Fruit fly (Drosophila melanogaster) whole organism, embryonic: ENCODE data around the gene CG46439.
A peak's percentile ranks its signal among the peaks of the same experiment; 100 is the strongest.

Experiments
- Asciz ChIP-seq: fragments of 200-800 bp; sonication (Bioruptor generic); optimal IDR thresholded peaks from 2 replicates; lab custom pipeline; 2017; ENCODE audit warnings: missing biosample characterization, mild to moderate bottlenecking, missing genetic modification characterization, missing genetic modification reagents
- Atf-2 ChIP-seq: fragments of 200-800 bp; sonication (Bioruptor generic); optimal IDR thresholded peaks from 2 replicates; lab custom pipeline; 2016; ENCODE audit warnings: missing biosample characterization, missing genetic modification characterization
- CG10366 ChIP-seq: fragments of 200-800 bp; sonication (Bioruptor generic); IDR thresholded peaks from 2 replicates; pipeline ENCODE4 v1.3.6; 2022; ENCODE audit warnings: missing biosample characterization, missing genetic modification characterization
- CG11247 ChIP-seq: fragments of 200-800 bp; sonication (Bioruptor generic); IDR thresholded peaks from 2 replicates; pipeline ENCODE4 v1.3.6; 2022; ENCODE audit warnings: missing biosample characterization, missing genetic modification characterization
- CG12744 ChIP-seq: fragments of 200-800 bp; sonication (Bioruptor generic); optimal IDR thresholded peaks from 2 replicates; lab custom pipeline; 2016; ENCODE audit warnings: missing biosample characterization, missing genetic modification characterization
- CG13624 ChIP-seq: fragments of 200-800 bp; sonication (Bioruptor generic); optimal IDR thresholded peaks from 2 replicates; lab custom pipeline; 2016; ENCODE audit warnings: missing biosample characterization, missing genetic modification characterization
- CG14860 ChIP-seq: fragments of 200-800 bp; sonication (Bioruptor generic); IDR thresholded peaks from 3 replicates; pipeline ENCODE4 v1.3.6; 2022; ENCODE audit warnings: missing biosample characterization, missing genetic modification characterization; ENCODE audit not compliant: partially characterized antibody
- CG15073 ChIP-seq: fragments of 200-800 bp; sonication (Bioruptor generic); optimal IDR thresholded peaks from 2 replicates; lab custom pipeline; 2016; ENCODE audit warnings: missing biosample characterization, missing genetic modification characterization
- CG17568 ChIP-seq: fragments of 200-800 bp; sonication (Bioruptor generic); optimal IDR thresholded peaks from 2 replicates; lab custom pipeline; 2018; ENCODE audit warnings: missing biosample characterization, mild to moderate bottlenecking, missing genetic modification characterization, moderate library complexity
- CG1792 ChIP-seq: fragments of 200-800 bp; sonication (Bioruptor generic); optimal IDR thresholded peaks from 2 replicates; lab custom pipeline; 2016; ENCODE audit warnings: missing biosample characterization, missing genetic modification characterization
- CG18262 ChIP-seq: fragments of 200-800 bp; optimal IDR thresholded peaks from 3 replicates; lab custom pipeline; 2019; ENCODE audit warnings: missing biosample characterization, mild to moderate bottlenecking, missing genetic modification characterization, moderate library complexity
- CG1832 ChIP-seq: fragments of 200-800 bp; sonication (Bioruptor generic); optimal IDR thresholded peaks from 2 replicates; lab custom pipeline; 2017; ENCODE audit warnings: missing biosample characterization, mild to moderate bottlenecking, missing genetic modification characterization, inconsistent platforms
- CG4282 ChIP-seq: fragments of 200-800 bp; sonication (Bioruptor generic); optimal IDR thresholded peaks from 2 replicates; lab custom pipeline; 2016; ENCODE audit warnings: missing biosample characterization, missing genetic modification characterization
- CG6654 ChIP-seq: fragments of 200-800 bp; sonication (Bioruptor generic); optimal IDR thresholded peaks from 2 replicates; lab custom pipeline; 2017; ENCODE audit warnings: missing biosample characterization, mild to moderate bottlenecking, missing genetic modification characterization
- CG7357 ChIP-seq: fragments of 200-800 bp; sonication (Bioruptor generic); IDR thresholded peaks from 3 replicates; pipeline ENCODE4 v1.3.6; 2022; ENCODE audit warnings: missing biosample characterization, missing genetic modification characterization
- CTCF ChIP-seq: fragments of 200-800 bp; sonication (Bioruptor generic); optimal IDR thresholded peaks from 2 replicates; lab custom pipeline; 2017; ENCODE audit warnings: missing biosample characterization, mild to moderate bottlenecking, missing genetic modification characterization, moderate library complexity
- D19B ChIP-seq: fragments of 200-800 bp; sonication (Bioruptor generic); optimal IDR thresholded peaks from 2 replicates; lab custom pipeline; 2017; ENCODE audit warnings: missing biosample characterization, mild to moderate bottlenecking, missing genetic modification characterization
- Dfd ChIP-seq, 2 experiments: fragments of >200 bp; optimal IDR thresholded peaks; 2 replicates each; lab custom pipeline; 2017; ENCODE audit warnings: missing biosample characterization in 2 of 2, missing genetic modification characterization in 2 of 2
- Drgx ChIP-seq: fragments of 200-800 bp; sonication (Bioruptor generic); IDR thresholded peaks from 2 replicates; pipeline ENCODE4 v1.3.6; 2022; ENCODE audit warnings: missing biosample characterization, missing genetic modification characterization
- Hr78 ChIP-seq, 2 experiments: fragments of 200-800 bp in 1 of 2; fragments of >200 bp in 1 of 2; sonication (Bioruptor generic) in 1 of 2; optimal IDR thresholded peaks; 2 replicates each; lab custom pipeline; 2017 to 2019; ENCODE audit warnings: missing biosample characterization in 2 of 2, missing genetic modification characterization in 2 of 2, mild to moderate bottlenecking in 1 of 2, moderate library complexity in 1 of 2
- MTF-1 ChIP-seq: fragments of 200-800 bp; sonication (Bioruptor generic); optimal IDR thresholded peaks from 2 replicates; lab custom pipeline; 2018; ENCODE audit warnings: missing biosample characterization, mild to moderate bottlenecking, missing genetic modification characterization, borderline replicate concordance
- Mad ChIP-seq: fragments of 200-800 bp; sonication (Bioruptor generic); optimal IDR thresholded peaks from 2 replicates; lab custom pipeline; 2016; ENCODE audit warnings: missing biosample characterization, missing genetic modification characterization
- Nf-YB ChIP-seq: fragments of 200-800 bp; sonication (Bioruptor generic); optimal IDR thresholded peaks from 3 replicates; lab custom pipeline; 2019; ENCODE audit warnings: missing biosample characterization, mild to moderate bottlenecking, missing genetic modification characterization, moderate library complexity
- PHDP ChIP-seq: fragments of 200-800 bp; sonication (Bioruptor generic); optimal IDR thresholded peaks from 3 replicates; lab custom pipeline; 2018; ENCODE audit warnings: missing biosample characterization, mild to moderate bottlenecking, missing genetic modification characterization, moderate library complexity
- Side ChIP-seq: fragments of 200-800 bp; sonication (Bioruptor generic); optimal IDR thresholded peaks from 2 replicates; lab custom pipeline; 2016; ENCODE audit warnings: missing biosample characterization, missing genetic modification characterization
- ase ChIP-seq: fragments of 200-800 bp; sonication (Bioruptor generic); IDR thresholded peaks from 3 replicates; pipeline ENCODE4 v1.3.6; 2022; ENCODE audit warnings: missing biosample characterization, missing genetic modification characterization
- ash1 ChIP-seq: fragments of 200-800 bp; sonication (Bioruptor generic); optimal IDR thresholded peaks from 2 replicates; lab custom pipeline; 2018; ENCODE audit warnings: missing biosample characterization, mild to moderate bottlenecking, missing genetic modification characterization
- bcd ChIP-seq: fragments of 200-800 bp; sonication (Bioruptor generic); optimal IDR thresholded peaks from 2 replicates; lab custom pipeline; 2017; ENCODE audit warnings: missing biosample characterization, mild to moderate bottlenecking, missing genetic modification characterization
- corto ChIP-seq: fragments of 200-800 bp; sonication (Bioruptor generic); optimal IDR thresholded peaks from 2 replicates; lab custom pipeline; 2016; ENCODE audit warnings: missing biosample characterization, mild to moderate bottlenecking, missing genetic modification characterization, moderate library complexity
- crp ChIP-seq, 2 experiments: fragments of 200-800 bp; sonication (Bioruptor generic); optimal IDR thresholded peaks; 2 replicates in 1 of 2; 3 replicates in 1 of 2; lab custom pipeline; 2017; ENCODE audit warnings: missing biosample characterization in 2 of 2, missing genetic modification characterization in 2 of 2, mild to moderate bottlenecking in 1 of 2, moderate library complexity in 1 of 2
- eve ChIP-seq, 2 experiments: fragments of >200 bp; optimal IDR thresholded peaks; 2 replicates each; lab custom pipeline; 2017; ENCODE audit warnings: missing biosample characterization in 2 of 2, missing genetic modification characterization in 2 of 2
- exex ChIP-seq: fragments of 200-800 bp; sonication (Bioruptor generic); optimal IDR thresholded peaks from 4 replicates; lab custom pipeline; 2018; ENCODE audit warnings: missing biosample characterization, mild to moderate bottlenecking, missing genetic modification characterization, moderate library complexity
- fd102C ChIP-seq: fragments of 200-800 bp; sonication (Bioruptor generic); optimal IDR thresholded peaks from 2 replicates; lab custom pipeline; 2018; ENCODE audit warnings: missing biosample characterization, mild to moderate bottlenecking, missing genetic modification characterization, moderate library complexity
- fd3F ChIP-seq: fragments of 200-800 bp; sonication (Bioruptor generic); optimal IDR thresholded peaks from 2 replicates; lab custom pipeline; 2018; ENCODE audit warnings: missing biosample characterization, mild to moderate bottlenecking, missing genetic modification characterization, moderate library complexity
- her ChIP-seq: fragments of 200-800 bp; sonication (Bioruptor generic); optimal IDR thresholded peaks from 2 replicates; lab custom pipeline; 2016; ENCODE audit warnings: missing biosample characterization, missing genetic modification characterization
- lilli ChIP-seq: fragments of 200-800 bp; sonication (Bioruptor generic); optimal IDR thresholded peaks from 3 replicates; lab custom pipeline; 2016; ENCODE audit warnings: missing biosample characterization, missing genetic modification characterization
- lov ChIP-seq, 2 experiments: fragments of 200-800 bp in 1 of 2; fragments of >200 bp in 1 of 2; sonication (Bioruptor generic) in 1 of 2; IDR thresholded peaks in 1 of 2; optimal IDR thresholded peaks in 1 of 2; 2 replicates in 1 of 2; 3 replicates in 1 of 2; pipeline versions ENCODE4 v1.3.6 to Lab custom; 2017 to 2022; ENCODE audit warnings: missing biosample characterization in 1 of 2, missing genetic modification characterization in 1 of 2
- maf-S ChIP-seq: fragments of 200-800 bp; sonication (Bioruptor generic); optimal IDR thresholded peaks from 2 replicates; lab custom pipeline; 2016; ENCODE audit warnings: missing biosample characterization, missing genetic modification characterization
- nerfin-2 ChIP-seq: fragments of 200-800 bp; sonication (Bioruptor generic); IDR thresholded peaks from 2 replicates; pipeline ENCODE4 v1.3.6; 2022; ENCODE audit warnings: missing biosample characterization, missing genetic modification characterization; ENCODE audit not compliant: partially characterized antibody
- oc ChIP-seq: fragments of 200-800 bp; sonication (Bioruptor generic); optimal IDR thresholded peaks from 2 replicates; lab custom pipeline; 2018; ENCODE audit warnings: missing biosample characterization, mild to moderate bottlenecking, missing genetic modification characterization, moderate library complexity
- onecut ChIP-seq: fragments of 200-800 bp; sonication (Bioruptor generic); IDR thresholded peaks from 2 replicates; pipeline ENCODE4 v1.3.6; 2022; ENCODE audit warnings: missing biosample characterization, missing genetic modification characterization
- p53 ChIP-seq: fragments of 200-800 bp; sonication (Bioruptor generic); optimal IDR thresholded peaks from 2 replicates; lab custom pipeline; 2016; ENCODE audit warnings: missing biosample characterization, missing genetic modification characterization
- pros ChIP-seq: fragments of 200-800 bp; sonication (Bioruptor generic); optimal IDR thresholded peaks from 3 replicates; lab custom pipeline; 2019; ENCODE audit warnings: missing biosample characterization, mild to moderate bottlenecking, missing genetic modification characterization, moderate library complexity
- sc ChIP-seq, 3 experiments: fragments of >200 bp in 2 of 3; fragments of 200-800 bp in 1 of 3; sonication (Bioruptor generic) in 1 of 3; optimal IDR thresholded peaks; 2 replicates in 2 of 3; 3 replicates in 1 of 3; lab custom pipeline; 2017; ENCODE audit warnings: mild to moderate bottlenecking in 1 of 3, missing biosample characterization in 1 of 3, missing genetic modification characterization in 1 of 3, missing genetic modification reagents in 1 of 3
- stwl ChIP-seq: fragments of 200-800 bp; sonication (Bioruptor generic); optimal IDR thresholded peaks from 3 replicates; lab custom pipeline; 2018; ENCODE audit warnings: missing biosample characterization, mild to moderate bottlenecking, missing genetic modification characterization, moderate library complexity
- trem ChIP-seq: fragments of 200-800 bp; optimal IDR thresholded peaks from 3 replicates; lab custom pipeline; 2019; ENCODE audit warnings: missing biosample characterization, mild to moderate bottlenecking, missing genetic modification characterization, moderate library complexity
- tx ChIP-seq: fragments of 200-800 bp; sonication (Bioruptor generic); optimal IDR thresholded peaks from 2 replicates; lab custom pipeline; 2016; ENCODE audit warnings: missing biosample characterization, missing genetic modification characterization
- unc-4 ChIP-seq: fragments of 200-800 bp; sonication (Bioruptor generic); IDR thresholded peaks from 2 replicates; pipeline ENCODE4 v1.3.6; 2022; ENCODE audit warnings: missing biosample characterization, missing genetic modification characterization; ENCODE audit not compliant: partially characterized antibody

Gene CG46439

DNA sequence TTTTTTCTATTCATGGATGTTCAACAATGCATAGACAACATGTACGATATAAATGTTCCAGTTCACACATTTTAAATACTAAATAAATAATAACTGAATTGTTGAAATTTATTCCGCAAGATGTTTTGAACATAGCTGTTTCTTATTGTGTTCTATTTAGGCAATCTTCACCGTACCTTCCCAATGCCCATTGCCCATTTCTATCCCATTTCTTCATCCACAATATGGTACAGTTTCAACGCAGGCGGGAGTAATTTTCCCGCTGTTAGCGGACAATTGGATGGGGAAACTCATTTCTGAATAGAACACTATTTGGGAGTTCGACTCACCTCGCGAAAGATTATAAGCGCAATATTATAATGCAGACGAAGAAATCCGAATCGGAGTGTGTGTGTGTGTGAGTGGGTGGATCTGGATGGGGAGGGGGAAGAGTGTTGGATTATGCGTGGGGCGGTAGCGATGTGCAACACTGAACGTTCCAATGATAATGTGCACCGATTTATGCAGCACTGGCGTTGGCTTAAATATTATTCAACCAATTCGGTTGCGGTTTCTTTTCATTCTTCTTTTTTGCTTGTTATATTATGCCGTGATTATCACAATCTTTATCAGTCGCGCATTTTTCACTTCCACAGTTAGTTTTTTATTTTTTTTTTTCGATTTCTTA lies 4.0 kb downstream of the CG46439 start (continued):
- TF ChIP-seq stwl (peak; percentile 85), Atf-2 (peak; percentile 34), pros (GFP tag; lab: Kevin White, UChicago) (no peak), onecut (GFP tag; lab: Robert Waterston, UW) (peak; percentile 56; the same call in 1 of the 2 replicates), D19B (GFP tag; lab: Kevin White, UChicago) (no peak), Asciz (peak; percentile 14), maf-S (GFP tag; lab: Kevin White, UChicago) (peak; percentile 64), Side (GFP tag; lab: Kevin White, UChicago) (peak; percentile 76), CG13624 (GFP tag; lab: Kevin White, UChicago) (peak; percentile 74), eve (GFP tag; optimal IDR thresholded peaks at IDR 0.05; lab: Kevin White, UChicago) (peak in 1 of 2 experiments; percentile 58), p53 (peak; percentile 29), Nf-YB (GFP tag; lab: Kevin White, UChicago) (peak; percentile 3), CG6654 (GFP tag; lab: Kevin White, UChicago) (peak; percentile 14), CG14860 (GFP tag; lab: Robert Waterston, UW) (no peak), tx (GFP tag; lab: Kevin White, UChicago) (peak; percentile 25), Drgx (GFP tag; lab: Robert Waterston, UW) (no peak), CG17568 (GFP tag; lab: Kevin White, UChicago) (no peak), her (peak; percentile 61), exex (tag; lab: Kevin White, UChicago) (no peak), Hr78 (GFP tag; optimal IDR thresholded peaks at IDR 0.05; lab: Kevin White, UChicago) (no peak), fd3F (no peak), CG15073 (GFP tag; lab: Kevin White, UChicago) (no peak), trem (tag; lab: Kevin White, UChicago) (peak; percentile 32), bcd (peak; percentile 43), CG7357 (no peak), nerfin-2 (GFP tag; lab: Robert Waterston, UW) (no peak), lov (optimal IDR thresholded peaks at IDR 0.05; lab: Kevin White, UChicago) (no peak), lov (GFP tag; IDR thresholded peaks at IDR 0.05; lab: Robert Waterston, UW) (0 out of 3 replicates have a peak, but pooled peaks have one; percentile 5), Dfd (GFP tag; optimal IDR thresholded peaks at IDR 0.05; lab: Kevin White, UChicago) (no peak), ase (no peak), MTF-1 (GFP tag; lab: Kevin White, UChicago) (peak; percentile 28), CTCF (GFP tag; lab: Kevin White, UChicago) (no peak), unc-4 (GFP tag; lab: Robert Waterston, UW) (no peak), Mad (GFP tag; lab: Kevin White, UChicago) (peak; percentile 45), CG18262 (tag; lab: Kevin White, UChicago) (peak; percentile 45), fd102C (GFP tag; lab: Kevin White, UChicago) (no peak), sc (optimal IDR thresholded peaks at IDR 0.05; lab: Kevin White, UChicago) (no peak), sc (GFP tag; optimal IDR thresholded peaks at IDR 0.05; lab: Kevin White, UChicago) (no peak), oc (tag; lab: Kevin White, UChicago) (peak; percentile 62), corto (GFP tag; lab: Kevin White, UChicago) (peak; percentile 47), lilli (peak; percentile 30), CG1832 (no peak), PHDP (tag; lab: Kevin White, UChicago) (no peak), CG1792 (GFP tag; lab: Kevin White, UChicago) (peak; percentile 36), CG12744 (GFP tag; lab: Kevin White, UChicago) (no peak), CG11247 (GFP tag; lab: Robert Waterston, UW) (peak; percentile 68), CG10366 (GFP tag; lab: Robert Waterston, UW) (no peak), CG4282 (no peak), crp (GFP tag; optimal IDR thresholded peaks at IDR 0.05; lab: Kevin White, UChicago) (peak in 1 of 2 experiments; percentile 39), ash1 (peak; percentile 55)
